Fruit fly (Drosophila melanogaster) whole organism, embryonic: ENCODE data around the gene Cubn.

Experiments used
- Atf3 ChIP-seq: fragments of 200-800 bp; sonication (Bioruptor generic); optimal IDR thresholded peaks from 3 replicates; lab custom pipeline; 2016; ENCODE audit warnings: missing biosample characterization, missing genetic modification characterization
- CG10274 ChIP-seq: fragments of 200-800 bp; sonication (Bioruptor generic); optimal IDR thresholded peaks from 3 replicates; lab custom pipeline; 2017; ENCODE audit warnings: missing biosample characterization, mild to moderate bottlenecking, missing genetic modification characterization
- CG10979 ChIP-seq: fragments of 200-800 bp; sonication (Bioruptor generic); optimal IDR thresholded peaks from 2 replicates; lab custom pipeline; 2018; ENCODE audit warnings: missing biosample characterization, mild to moderate bottlenecking, missing genetic modification characterization, moderate library complexity
- CG11504 ChIP-seq: fragments of 200-800 bp; sonication (Bioruptor generic); optimal IDR thresholded peaks from 3 replicates; lab custom pipeline; 2019; ENCODE audit warnings: missing biosample characterization, mild to moderate bottlenecking, missing genetic modification characterization, moderate library complexity
- CG14050 ChIP-seq: fragments of 200-800 bp; sonication (Bioruptor generic); IDR thresholded peaks from 3 replicates; pipeline ENCODE4 v1.3.6; 2022; ENCODE audit warnings: missing biosample characterization, missing genetic modification characterization
- CG15696 ChIP-seq: fragments of 200-800 bp; sonication (Bioruptor generic); optimal IDR thresholded peaks from 2 replicates; lab custom pipeline; 2019; ENCODE audit warnings: missing biosample characterization, mild to moderate bottlenecking, missing genetic modification characterization, moderate library complexity
- CG1603 ChIP-seq: fragments of 200-800 bp; sonication (Bioruptor generic); optimal IDR thresholded peaks from 2 replicates; lab custom pipeline; 2019; ENCODE audit warnings: missing biosample characterization, mild to moderate bottlenecking, missing genetic modification characterization, moderate library complexity
- CG17568 ChIP-seq: fragments of 200-800 bp; sonication (Bioruptor generic); optimal IDR thresholded peaks from 2 replicates; lab custom pipeline; 2018; ENCODE audit warnings: missing biosample characterization, mild to moderate bottlenecking, missing genetic modification characterization, moderate library complexity
- CG2678 ChIP-seq: fragments of 200-800 bp; sonication (Bioruptor generic); optimal IDR thresholded peaks from 3 replicates; lab custom pipeline; 2019; ENCODE audit warnings: missing biosample characterization, mild to moderate bottlenecking, missing genetic modification characterization, moderate library complexity
- CG2875 ChIP-seq: fragments of 200-800 bp; sonication (Bioruptor generic); optimal IDR thresholded peaks from 2 replicates; lab custom pipeline; 2017; ENCODE audit warnings: missing biosample characterization, mild to moderate bottlenecking, missing genetic modification characterization, missing genetic modification reagents
- CG31224 ChIP-seq: fragments of 200-800 bp; sonication (Bioruptor generic); IDR thresholded peaks from 2 replicates; pipeline ENCODE4 v1.3.6; 2022; ENCODE audit warnings: missing biosample characterization, missing genetic modification characterization
- CG4360 ChIP-seq: fragments of 200-800 bp; sonication (Bioruptor generic); IDR thresholded peaks from 2 replicates; pipeline ENCODE4 v1.3.6; 2022; ENCODE audit warnings: missing biosample characterization, missing genetic modification characterization
- CG7963 ChIP-seq: fragments of 200-800 bp; sonication (Bioruptor generic); IDR thresholded peaks from 3 replicates; pipeline ENCODE4 v1.3.6; 2022; ENCODE audit warnings: missing biosample characterization, missing genetic modification characterization; ENCODE audit not compliant: partially characterized antibody
- CG8478 ChIP-seq: fragments of >200 bp; optimal IDR thresholded peaks from 2 replicates; lab custom pipeline; 2018
- CTCF ChIP-seq: fragments of 200-800 bp; sonication (Bioruptor generic); optimal IDR thresholded peaks from 2 replicates; lab custom pipeline; 2017; ENCODE audit warnings: missing biosample characterization, mild to moderate bottlenecking, missing genetic modification characterization, moderate library complexity
- D ChIP-seq, 2 experiments: fragments of 200-800 bp in 1 of 2; fragments of >200 bp in 1 of 2; sonication (Bioruptor generic) in 1 of 2; optimal IDR thresholded peaks; 2 replicates in 1 of 2; 3 replicates in 1 of 2; lab custom pipeline; 2017; ENCODE audit warnings: mild to moderate bottlenecking in 1 of 2, missing biosample characterization in 1 of 2, missing genetic modification characterization in 1 of 2, missing genetic modification reagents in 1 of 2
- Dp ChIP-seq: fragments of 200-800 bp; sonication (Bioruptor generic); optimal IDR thresholded peaks from 2 replicates; lab custom pipeline; 2018; ENCODE audit warnings: missing biosample characterization, mild to moderate bottlenecking, missing genetic modification characterization, moderate library complexity
- Ets65A ChIP-seq: fragments of 200-800 bp; sonication (Bioruptor generic); peaks from one replicate; lab custom pipeline; 2016; ENCODE audit warnings: missing biosample characterization, missing genetic modification characterization
- HHEX ChIP-seq: fragments of 200-800 bp; sonication (Bioruptor generic); optimal IDR thresholded peaks from 3 replicates; lab custom pipeline; 2017; ENCODE audit warnings: missing biosample characterization, mild to moderate bottlenecking, missing genetic modification characterization, missing genetic modification reagents
- Hey ChIP-seq: fragments of 200-800 bp; sonication (Bioruptor generic); optimal IDR thresholded peaks from 3 replicates; lab custom pipeline; 2018; ENCODE audit warnings: missing biosample characterization, mild to moderate bottlenecking, missing genetic modification characterization
- Lhr ChIP-seq: fragments of 200-800 bp; sonication (Bioruptor generic); optimal IDR thresholded peaks from 3 replicates; lab custom pipeline; 2017; ENCODE audit warnings: mild to moderate bottlenecking, missing biosample characterization, missing genetic modification reagents, missing genetic modification characterization
- Med ChIP-seq: fragments of 200-800 bp; sonication (Bioruptor generic); peaks from one replicate; lab custom pipeline; 2016; ENCODE audit warnings: missing biosample characterization, missing genetic modification characterization, mild to moderate bottlenecking, inconsistent platforms, moderate library complexity
- Meics ChIP-seq: fragments of 200-800 bp; sonication (Bioruptor generic); optimal IDR thresholded peaks from 2 replicates; lab custom pipeline; 2017; ENCODE audit warnings: missing biosample characterization, mild to moderate bottlenecking, missing genetic modification characterization
- Nf-YC ChIP-seq: fragments of 200-800 bp; optimal IDR thresholded peaks from 3 replicates; lab custom pipeline; 2019; ENCODE audit warnings: missing biosample characterization, mild to moderate bottlenecking, missing genetic modification characterization, moderate library complexity
- NfI ChIP-seq: fragments of 200-800 bp; sonication (Bioruptor generic); optimal IDR thresholded peaks from 3 replicates; lab custom pipeline; 2018; ENCODE audit warnings: missing biosample characterization, mild to moderate bottlenecking, missing genetic modification characterization, moderate library complexity
- Pdp1 ChIP-seq, 2 experiments: fragments of 200-800 bp; sonication (Bioruptor generic); optimal IDR thresholded peaks; 3 replicates each; lab custom pipeline; 2016; ENCODE audit warnings: missing biosample characterization in 2 of 2, missing genetic modification characterization in 2 of 2, mild to moderate bottlenecking in 1 of 2, moderate library complexity in 1 of 2
- Rfx ChIP-seq: fragments of 200-800 bp; sonication (Bioruptor generic); IDR thresholded peaks from 2 replicates; pipeline ENCODE4 v1.3.6; 2022; ENCODE audit warnings: missing biosample characterization, missing genetic modification characterization
- Sin3A ChIP-seq: fragments of >200 bp; optimal IDR thresholded peaks from 2 replicates; lab custom pipeline; 2018
- chinmo ChIP-seq: fragments of 200-800 bp; sonication (Bioruptor generic); IDR thresholded peaks from 4 replicates; pipeline ENCODE4 v1.3.6; 2022; ENCODE audit warnings: missing biosample characterization, missing genetic modification characterization; ENCODE audit not compliant: partially characterized antibody
- cwo ChIP-seq: fragments of 200-800 bp; sonication (Bioruptor generic); optimal IDR thresholded peaks from 3 replicates; lab custom pipeline; 2017; ENCODE audit warnings: missing biosample characterization, missing genetic modification characterization, mild to moderate bottlenecking, moderate library complexity, missing genetic modification reagents
- dpn ChIP-seq, 2 experiments: fragments of 200-800 bp; sonication (Bioruptor generic); optimal IDR thresholded peaks; 3 replicates each; lab custom pipeline; 2016; ENCODE audit warnings: missing biosample characterization in 2 of 2, missing genetic modification characterization in 2 of 2
- esg ChIP-seq: fragments of 200-800 bp; sonication (Bioruptor generic); conservative IDR thresholded peaks from 2 replicates; pipeline ENCODE4 v1.3.6; 2022; ENCODE audit warnings: missing biosample characterization, missing genetic modification characterization
- gem ChIP-seq: fragments of 200-800 bp; sonication (Bioruptor generic); optimal IDR thresholded peaks from 2 replicates; lab custom pipeline; 2019; ENCODE audit warnings: missing biosample characterization, mild to moderate bottlenecking, missing genetic modification characterization, moderate library complexity
- gt ChIP-seq: fragments of 200-800 bp; sonication (Bioruptor generic); IDR thresholded peaks from 2 replicates; pipeline ENCODE4 v1.3.6; 2022; ENCODE audit warnings: missing biosample characterization, missing genetic modification characterization
- row ChIP-seq: fragments of 200-800 bp; sonication (Bioruptor generic); IDR thresholded peaks from 3 replicates; pipeline ENCODE4 v1.3.6; 2022; ENCODE audit warnings: missing biosample characterization, missing genetic modification characterization
- scrt ChIP-seq: fragments of 200-800 bp; sonication (Bioruptor generic); optimal IDR thresholded peaks from 2 replicates; lab custom pipeline; 2018; ENCODE audit warnings: missing biosample characterization, mild to moderate bottlenecking, missing genetic modification characterization, moderate library complexity
- sens ChIP-seq: fragments of 200-800 bp; sonication (Bioruptor generic); peaks from one replicate; lab custom pipeline; 2016; ENCODE audit warnings: missing biosample characterization, missing genetic modification characterization
- slbo ChIP-seq: fragments of 200-800 bp; sonication (Bioruptor generic); IDR thresholded peaks from 2 replicates; pipeline ENCODE4 v1.3.6; 2022; ENCODE audit warnings: missing biosample characterization, missing genetic modification characterization
- stwl ChIP-seq: fragments of 200-800 bp; sonication (Bioruptor generic); optimal IDR thresholded peaks from 3 replicates; lab custom pipeline; 2018; ENCODE audit warnings: missing biosample characterization, mild to moderate bottlenecking, missing genetic modification characterization, moderate library complexity
- zfh1 ChIP-seq: fragments of 200-800 bp; sonication (Bioruptor generic); IDR thresholded peaks from 3 replicates; pipeline ENCODE4 v1.3.6; 2022; ENCODE audit warnings: missing biosample characterization, missing genetic modification characterization

Cubn gene

DNA sequence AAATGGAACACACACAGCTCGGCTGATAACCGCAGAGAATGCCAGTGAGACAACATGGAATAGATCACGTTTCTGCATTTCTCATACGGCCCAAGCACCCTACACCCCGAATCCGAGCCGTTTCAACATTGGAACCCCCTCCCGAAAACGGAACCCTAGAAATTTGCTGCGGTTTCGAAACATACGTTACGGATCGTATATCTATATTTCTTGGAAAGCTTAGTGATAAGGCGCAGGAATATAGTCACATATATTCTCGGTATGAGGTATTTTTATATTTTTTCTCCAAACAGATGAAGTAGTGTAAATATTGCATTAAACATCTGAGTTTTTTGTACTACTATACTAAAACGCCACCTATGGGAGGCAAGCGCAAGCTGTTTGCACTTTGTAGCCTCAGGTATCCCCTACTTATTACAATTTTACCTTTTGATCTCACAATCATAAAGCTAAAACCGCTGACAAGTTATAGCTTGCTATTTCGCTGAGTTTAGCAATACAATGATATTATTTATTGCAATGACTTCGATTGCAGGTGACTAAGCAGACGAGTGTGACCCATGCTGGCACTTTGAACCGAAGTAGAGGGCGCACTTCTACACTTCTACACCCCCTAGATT lies 24.3 kb upstream of the Cubn start:
- TF ChIP-seq CG14050, result no peak
- TF ChIP-seq zfh1, result no peak
- TF ChIP-seq Ets65A, result peak; percentile 55
- no peak for TF ChIP-seq dpn (GFP tag; optimal IDR thresholded peaks at IDR 0.05; lab: Kevin White, UChicago)
- no peak for TF ChIP-seq CG2875
- peak; percentile 36; the same call in 1 of the 2 replicates for TF ChIP-seq slbo (GFP tag; lab: Robert Waterston, UW)
- no peak for TF ChIP-seq CG31224 (GFP tag; lab: Robert Waterston, UW)
- no peak for TF ChIP-seq CG8478
- no peak for TF ChIP-seq Sin3A (lab: Kevin White, UChicago)
- no peak for TF ChIP-seq CG17568 (GFP tag; lab: Kevin White, UChicago)
- TF ChIP-seq Dp, result no peak
- TF ChIP-seq Atf3 (GFP tag; lab: Kevin White, UChicago), result no peak
- peak; percentile 83 for TF ChIP-seq CG10274 (GFP tag; lab: Kevin White, UChicago)
- peak; percentile 11 for TF ChIP-seq CG1603 (tag; lab: Kevin White, UChicago)
- peak; percentile 4 for TF ChIP-seq CG2678
- TF ChIP-seq esg (GFP tag; lab: Robert Waterston, UW), result peak; percentile 31; the same call in 1 of the 2 replicates
- TF ChIP-seq sens (GFP tag; lab: Kevin White, UChicago), result peak; percentile 24
- TF ChIP-seq Rfx (GFP tag; lab: Robert Waterston, UW), result 0 out of 2 replicates have a peak, but pooled peaks have one; percentile 15
- TF ChIP-seq gem (tag; lab: Kevin White, UChicago), result peak; percentile 3
- 0 out of 4 replicates have a peak, but pooled peaks have one; percentile 4 for TF ChIP-seq chinmo
- no peak for TF ChIP-seq scrt (GFP tag; lab: Kevin White, UChicago)
- TF ChIP-seq Lhr, result no peak
- peak; percentile 6 for TF ChIP-seq CG11504 (tag; lab: Kevin White, UChicago)
- peak; percentile 51 for TF ChIP-seq CG10979 (tag; lab: Kevin White, UChicago)
- 0 out of 3 replicates have a peak, but pooled peaks have one; percentile 8 for TF ChIP-seq row
- TF ChIP-seq D (optimal IDR thresholded peaks at IDR 0.05; lab: Kevin White, UChicago), result no peak
- TF ChIP-seq D (GFP tag; optimal IDR thresholded peaks at IDR 0.05; lab: Kevin White, UChicago), result no peak
- no peak for TF ChIP-seq NfI (GFP tag; lab: Kevin White, UChicago)
- TF ChIP-seq CG7963, result no peak
- peak; percentile 57 for TF ChIP-seq Med
- no peak for TF ChIP-seq gt
- peak; percentile 88 for TF ChIP-seq CTCF (GFP tag; lab: Kevin White, UChicago)
- TF ChIP-seq stwl (tag; lab: Kevin White, UChicago), result no peak
- no peak for TF ChIP-seq CG15696 (tag; lab: Kevin White, UChicago)
- peak; percentile 7 for TF ChIP-seq HHEX
- no peak for TF ChIP-seq CG4360 (GFP tag; lab: Robert Waterston, UW)
- TF ChIP-seq, all 482 proteins: peak for 16

DNA sequence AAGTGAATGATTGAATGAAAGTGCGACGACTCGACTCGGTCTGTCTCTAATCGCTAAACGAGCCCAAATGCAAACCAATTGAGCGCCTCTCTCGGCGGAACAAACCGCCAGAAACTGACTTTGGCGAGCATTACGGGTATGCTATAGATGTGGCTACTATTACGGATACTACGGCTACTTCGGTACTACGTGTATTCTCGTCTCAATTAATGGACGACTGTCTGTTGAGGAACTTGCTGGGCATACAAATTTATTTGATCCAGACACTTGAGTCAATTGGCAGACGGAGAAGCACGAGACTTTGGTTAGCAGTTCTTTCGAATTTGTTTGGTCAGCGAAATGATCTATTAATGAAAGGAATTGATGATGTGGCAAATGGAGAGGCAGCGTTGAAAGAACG lies 23.3 kb upstream of the Cubn start:
- TF ChIP-seq Pdp1 (GFP tag; optimal IDR thresholded peaks at IDR 0.05; lab: Kevin White, UChicago), result peak in 1 of 2 experiments; percentile 22
- no peak for TF ChIP-seq Hey (tag; lab: Kevin White, UChicago)
- TF ChIP-seq gem (tag; lab: Kevin White, UChicago), result peak; percentile 10
- TF ChIP-seq Nf-YC (tag; lab: Kevin White, UChicago), result no peak
- peak; percentile 71 for TF ChIP-seq Meics
- TF ChIP-seq cwo (GFP tag; lab: Kevin White, UChicago), result peak; percentile 58
